Fruit fly (Drosophila melanogaster): Measurements from ENCODE around the gene wake.

The wake gene

dm6 chr3R:22672695-22673346 is 33.2 kb downstream of the wake start:
- TF ChIP-seq exex (tag; optimal IDR thresholded peaks at IDR 0.05) (no peak), Blimp-1 (GFP tag; optimal IDR thresholded peaks at IDR 0.05) (peak; percentile 58), CG13894 (tag; optimal IDR thresholded peaks at IDR 0.05) (no peak), crol (GFP tag; IDR thresholded peaks at IDR 0.05) (peak; percentile 64), insv (GFP tag; optimal IDR thresholded peaks at IDR 0.05) (peak in 1 of 2 experiments; percentile 71), salm (tag; optimal IDR thresholded peaks at IDR 0.05) (no peak), grn (GFP tag; optimal IDR thresholded peaks at IDR 0.05) (no peak), CG9817 (tag; optimal IDR thresholded peaks at IDR 0.05) (no peak), TFAM (GFP tag; optimal IDR thresholded peaks at IDR 0.05) (no peak), sd (tag; optimal IDR thresholded peaks at IDR 0.05) (peak; percentile 19), zen (tag; optimal IDR thresholded peaks at IDR 0.05) (peak; percentile 70), hth (optimal IDR thresholded peaks at IDR 0.05) (peak; percentile 91), CG12769 (tag; optimal IDR thresholded peaks at IDR 0.05) (peak; percentile 36), Mes4 (GFP tag; optimal IDR thresholded peaks at IDR 0.05) (no peak), tll (GFP tag; optimal IDR thresholded peaks at IDR 0.05) (peak in 1 of 2 experiments; percentile 52), CG8290 (GFP tag; optimal IDR thresholded peaks at IDR 0.05) (no peak), CG8290 (tag; optimal IDR thresholded peaks at IDR 0.05) (no peak), NC2β (GFP tag; optimal IDR thresholded peaks at IDR 0.05) (no peak), Kr (GFP tag; optimal IDR thresholded peaks at IDR 0.05) (peak; percentile 6), dmrt99B (tag; optimal IDR thresholded peaks at IDR 0.05) (no peak), pita (GFP tag; optimal IDR thresholded peaks at IDR 0.05) (no peak), D (optimal IDR thresholded peaks at IDR 0.05) (peak; percentile 90), D (GFP tag; optimal IDR thresholded peaks at IDR 0.05) (no peak), crc (GFP tag; optimal IDR thresholded peaks at IDR 0.05) (no peak), toy (GFP tag; IDR thresholded peaks at IDR 0.05) (no peak), CG6791 (GFP tag; IDR thresholded peaks at IDR 0.05; ENCODE audit: partially characterized antibody) (0 out of 3 replicates have a peak, but pooled peaks have one; percentile 41), abd-A (tag; optimal IDR thresholded peaks at IDR 0.05) (peak; percentile 16)

DNA sequence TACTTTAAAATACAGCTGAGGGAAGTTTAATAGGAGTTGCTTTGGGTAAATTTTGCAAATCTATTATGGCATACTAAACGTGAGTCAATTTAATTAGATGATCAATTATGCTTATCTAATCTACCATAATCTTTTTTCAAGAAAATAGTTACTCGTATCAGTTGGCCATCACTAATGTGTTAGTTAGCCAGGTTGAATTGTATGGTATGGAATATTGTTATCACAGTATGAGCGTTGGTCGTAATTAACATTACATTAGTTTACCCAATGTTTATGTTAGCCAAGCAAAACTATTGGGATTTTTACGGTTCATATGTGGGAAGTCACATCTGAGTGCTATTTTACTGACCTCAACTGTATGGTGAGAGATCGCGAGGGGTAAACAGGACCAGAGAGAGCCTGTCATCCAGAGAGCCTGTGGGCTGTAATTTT is 33.9 kb downstream of the wake start:
- TF ChIP-seq CG6765 (GFP tag; optimal IDR thresholded peaks at IDR 0.05), result no peak
- no peak for TF ChIP-seq lbe (GFP tag; optimal IDR thresholded peaks at IDR 0.05)
- no peak for TF ChIP-seq Aef1 (GFP tag; IDR thresholded peaks at IDR 0.05)
- TF ChIP-seq Hmx (GFP tag; optimal IDR thresholded peaks at IDR 0.05), result no peak
- no peak for TF ChIP-seq luna (GFP tag; optimal IDR thresholded peaks at IDR 0.05)
- TF ChIP-seq CG4424 (GFP tag; optimal IDR thresholded peaks at IDR 0.05), result peak; percentile 80
- peak; percentile 27 for TF ChIP-seq CG9817 (tag; optimal IDR thresholded peaks at IDR 0.05)
- peak; percentile 53 for TF ChIP-seq sug (tag; optimal IDR thresholded peaks at IDR 0.05)
- peak; percentile 69 for TF ChIP-seq twi (tag; optimal IDR thresholded peaks at IDR 0.05)
- no peak for TF ChIP-seq HLH4C (GFP tag; IDR thresholded peaks at IDR 0.05; ENCODE audit: partially characterized antibody)
- peak; percentile 71 for TF ChIP-seq Mes4 (GFP tag; optimal IDR thresholded peaks at IDR 0.05)
- peak; percentile 70 for TF ChIP-seq Ssrp (tag; optimal IDR thresholded peaks at IDR 0.05)
- TF ChIP-seq kah (GFP tag; optimal IDR thresholded peaks at IDR 0.05), result no peak
- 0 out of 2 replicates have a peak, but pooled peaks have one; percentile 16 for TF ChIP-seq ssp (GFP tag; IDR thresholded peaks at IDR 0.05)
- TF ChIP-seq CG11247 (GFP tag; IDR thresholded peaks at IDR 0.05), result no peak
- no peak for TF ChIP-seq CG6175 (GFP tag; IDR thresholded peaks at IDR 0.05)
- no peak for TF ChIP-seq CTCF (GFP tag; optimal IDR thresholded peaks at IDR 0.05)
- no peak for TF ChIP-seq unc-4 (GFP tag; IDR thresholded peaks at IDR 0.05; ENCODE audit: partially characterized antibody)
- TF ChIP-seq CG34224 (GFP tag; IDR thresholded peaks at IDR 0.05; ENCODE audit: partially characterized antibody), result no peak
- peak; percentile 55 for TF ChIP-seq cwo (GFP tag; optimal IDR thresholded peaks at IDR 0.05)
- TF ChIP-seq chif (GFP tag; optimal IDR thresholded peaks at IDR 0.05), result peak; percentile 73 to 89
- peak; percentile 52; the same call in 1 of the 3 replicates for TF ChIP-seq Optix (GFP tag; IDR thresholded peaks at IDR 0.05)
- TF ChIP-seq Pdp1 (GFP tag; optimal IDR thresholded peaks at IDR 0.05), result peak; percentile 69 to 79
- no peak for TF ChIP-seq CG31365 (tag; optimal IDR thresholded peaks at IDR 0.05)
- TF ChIP-seq CG12236 (GFP tag; optimal IDR thresholded peaks at IDR 0.05), result peak; percentile 83
- 0 out of 2 replicates have a peak, but pooled peaks have one; percentile 37 for TF ChIP-seq seq (GFP tag; IDR thresholded peaks at IDR 0.05)
